Worm (Caenorhabditis elegans) whole organism, early embryonic: ENCODE measurements around the gene M199.7.

Experiments
- B0310.2 ChIP-seq: sonication (generic microtip); optimal IDR thresholded peaks from 2 replicates; lab custom pipeline; 2016; ENCODE audit warnings: mild to moderate bottlenecking, missing genetic modification characterization, missing compliant biosample characterization
- F13C5.2 ChIP-seq: sonication (generic microtip); optimal IDR thresholded peaks from 2 replicates; lab custom pipeline; 2017; ENCODE audit warnings: mild to moderate bottlenecking, missing genetic modification characterization, inconsistent platforms, missing compliant biosample characterization
- aly-1 ChIP-seq: sonication (generic microtip); optimal IDR thresholded peaks from 2 replicates; lab custom pipeline; 2016; ENCODE audit warnings: missing genetic modification characterization, missing compliant biosample characterization
- ama-1 ChIP-seq: fragments of 150-350 bp; optimal IDR thresholded peaks from 2 replicates; lab custom pipeline; 2014
- ceh-36 ChIP-seq: sonication (generic microtip); optimal IDR thresholded peaks from 2 replicates; lab custom pipeline; 2016; ENCODE audit warnings: missing genetic modification characterization, inconsistent platforms, missing compliant biosample characterization
- flt-1 ChIP-seq: fragments of 200-800 bp; sonication (Bioruptor generic); IDR thresholded peaks from 2 replicates; pipeline ENCODE4 v1.3.6; 2022; ENCODE audit warnings: missing genetic modification characterization, missing compliant biosample characterization
- hmg-4 ChIP-seq: fragments of 200-800 bp; sonication (Bioruptor generic); optimal IDR thresholded peaks from 2 replicates; lab custom pipeline; 2018; ENCODE audit warnings: mild to moderate bottlenecking, missing genetic modification characterization, missing compliant biosample characterization
- pes-1 ChIP-seq: fragments of 200-800 bp; sonication (Bioruptor generic); IDR thresholded peaks from 2 replicates; pipeline ENCODE4 v1.3.6; 2022; ENCODE audit warnings: missing genetic modification reagents, missing genetic modification characterization, missing compliant biosample characterization
- scrt-1 ChIP-seq: fragments of 200-800 bp; sonication (Bioruptor generic); IDR thresholded peaks from 2 replicates; pipeline ENCODE4 v1.3.6; 2022; ENCODE audit warnings: missing genetic modification characterization, missing compliant biosample characterization
- sea-1 ChIP-seq: fragments of 200-800 bp; sonication (Bioruptor generic); conservative IDR thresholded peaks from 2 replicates; pipeline ENCODE4 v1.3.6; 2022; ENCODE audit warnings: missing genetic modification characterization, missing compliant biosample characterization
- tbx-11 ChIP-seq: fragments of 200-800 bp; sonication (Bioruptor generic); IDR thresholded peaks from 2 replicates; pipeline ENCODE4 v1.3.6; 2022; ENCODE audit warnings: missing genetic modification characterization, missing compliant biosample characterization
- tbx-37 ChIP-seq: fragments of 200-800 bp; sonication (Bioruptor generic); conservative IDR thresholded peaks from 2 replicates; pipeline ENCODE4 v1.3.6; 2022; ENCODE audit warnings: missing genetic modification reagents, missing genetic modification characterization, missing compliant biosample characterization
- tra-4 ChIP-seq: sonication (generic microtip); optimal IDR thresholded peaks from 2 replicates; lab custom pipeline; 2017; ENCODE audit warnings: missing genetic modification characterization, missing compliant biosample characterization

DNA sequence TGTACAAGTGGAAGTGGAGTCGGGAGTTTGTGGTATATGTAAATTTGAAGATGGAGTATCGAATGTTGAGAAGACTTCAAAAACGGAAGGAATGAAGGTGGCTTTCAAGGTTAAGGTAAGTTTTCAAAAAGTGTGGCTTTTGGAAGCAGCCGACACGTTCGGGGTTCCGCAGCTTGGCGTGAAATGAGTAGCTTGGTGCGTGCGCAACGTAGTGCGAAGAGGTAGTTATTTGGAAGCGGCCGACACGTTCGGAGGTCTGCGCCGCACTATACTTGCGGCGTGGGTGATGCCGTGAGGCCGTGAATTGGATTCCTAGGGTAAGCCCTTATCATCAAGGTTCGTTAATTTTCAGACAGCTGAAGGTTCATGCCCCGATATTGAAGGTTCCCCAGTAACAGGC is 2.2 kb upstream of the M199.7 start, which contains the start of gene clec-189:
- no peak for TF ChIP-seq ama-1 (lab: Kevin White, UChicago)
- TF ChIP-seq tbx-11 (GFP tag; lab: Robert Waterston, UW): no peak
- no peak for TF ChIP-seq flt-1 (GFP tag; lab: Robert Waterston, UW)
- TF ChIP-seq aly-1 (tag; lab: Kevin White, UChicago): no peak
- TF ChIP-seq B0310.2: no peak
- no peak for TF ChIP-seq F13C5.2 (tag; lab: Kevin White, UChicago)
- no peak for TF ChIP-seq pes-1 (GFP tag; lab: Robert Waterston, UW)
- no peak for TF ChIP-seq scrt-1 (GFP tag; lab: Robert Waterston, UW)
- no peak for TF ChIP-seq ceh-36 (tag; lab: Kevin White, UChicago)
- no peak for TF ChIP-seq tbx-37
- no peak for TF ChIP-seq tra-4
- no peak for TF ChIP-seq hmg-4 (GFP tag; lab: Kevin White, UChicago)
- no peak for TF ChIP-seq sea-1 (GFP tag; lab: Robert Waterston, UW)
